Fruit fly (Drosophila melanogaster) whole organism, embryonic: ENCODE measurements around the gene glob1.

Experiments used
- Aef1 ChIP-seq: fragments of 200-800 bp; sonication (Bioruptor generic); IDR thresholded peaks from 3 replicates; pipeline ENCODE4 v1.3.6; 2022; ENCODE audit warnings: missing biosample characterization, missing genetic modification characterization
- Asciz ChIP-seq: fragments of 200-800 bp; sonication (Bioruptor generic); optimal IDR thresholded peaks from 2 replicates; lab custom pipeline; 2017; ENCODE audit warnings: missing biosample characterization, mild to moderate bottlenecking, missing genetic modification characterization, missing genetic modification reagents
- B-H1 ChIP-seq: fragments of 200-800 bp; sonication (Bioruptor generic); IDR thresholded peaks from 3 replicates; pipeline ENCODE4 v1.3.6; 2022; ENCODE audit warnings: missing biosample characterization, missing genetic modification characterization
- BEAF-32 ChIP-seq: fragments of 200-800 bp; sonication (Bioruptor generic); optimal IDR thresholded peaks from 3 replicates; lab custom pipeline; 2017; ENCODE audit warnings: missing biosample characterization, missing genetic modification characterization, mild to moderate bottlenecking, moderate library complexity, missing genetic modification reagents
- BtbVII ChIP-seq: fragments of 200-800 bp; sonication (Bioruptor generic); optimal IDR thresholded peaks from 3 replicates; lab custom pipeline; 2017; ENCODE audit warnings: missing biosample characterization, mild to moderate bottlenecking, missing genetic modification characterization
- CG10462 ChIP-seq: fragments of 200-800 bp; sonication (Bioruptor generic); optimal IDR thresholded peaks from 2 replicates; lab custom pipeline; 2016; ENCODE audit warnings: missing biosample characterization, missing genetic modification characterization
- CG11398 ChIP-seq: fragments of 200-800 bp; sonication (Bioruptor generic); optimal IDR thresholded peaks from 2 replicates; lab custom pipeline; 2016; ENCODE audit warnings: missing biosample characterization, missing genetic modification characterization
- CG11696 ChIP-seq: fragments of 200-800 bp; sonication (Bioruptor generic); IDR thresholded peaks from 2 replicates; pipeline ENCODE4 v1.3.6; 2022; ENCODE audit warnings: missing biosample characterization, missing genetic modification characterization
- CG13624 ChIP-seq: fragments of 200-800 bp; sonication (Bioruptor generic); optimal IDR thresholded peaks from 2 replicates; lab custom pipeline; 2016; ENCODE audit warnings: missing biosample characterization, missing genetic modification characterization
- CG15479 ChIP-seq: fragments of 200-800 bp; sonication (Bioruptor generic); optimal IDR thresholded peaks from 3 replicates; lab custom pipeline; 2019; ENCODE audit warnings: missing biosample characterization, mild to moderate bottlenecking, missing genetic modification characterization, moderate library complexity
- CG17802 ChIP-seq: fragments of 200-800 bp; sonication (Bioruptor generic); optimal IDR thresholded peaks from 2 replicates; lab custom pipeline; 2018; ENCODE audit warnings: missing biosample characterization, mild to moderate bottlenecking, missing genetic modification characterization, moderate library complexity
- CG1792 ChIP-seq: fragments of 200-800 bp; sonication (Bioruptor generic); optimal IDR thresholded peaks from 2 replicates; lab custom pipeline; 2016; ENCODE audit warnings: missing biosample characterization, missing genetic modification characterization
- CG31441 ChIP-seq: fragments of 200-800 bp; sonication (Bioruptor generic); IDR thresholded peaks from 2 replicates; pipeline ENCODE4 v1.3.6; 2022; ENCODE audit warnings: missing biosample characterization, missing genetic modification characterization
- CG32767 ChIP-seq: fragments of 200-800 bp; sonication (Bioruptor generic); IDR thresholded peaks from 2 replicates; pipeline ENCODE4 v1.3.6; 2022; ENCODE audit warnings: missing biosample characterization, missing genetic modification characterization
- CG34422 ChIP-seq: fragments of 200-800 bp; sonication (Bioruptor generic); IDR thresholded peaks from 3 replicates; pipeline ENCODE4 v1.3.6; 2022; ENCODE audit warnings: missing biosample characterization, missing genetic modification characterization
- CG6654 ChIP-seq: fragments of 200-800 bp; sonication (Bioruptor generic); optimal IDR thresholded peaks from 2 replicates; lab custom pipeline; 2017; ENCODE audit warnings: missing biosample characterization, mild to moderate bottlenecking, missing genetic modification characterization
- CG6813 ChIP-seq: fragments of 200-800 bp; sonication (Bioruptor generic); optimal IDR thresholded peaks from 2 replicates; lab custom pipeline; 2017; ENCODE audit warnings: missing biosample characterization, missing genetic modification characterization, mild to moderate bottlenecking, moderate library complexity, missing genetic modification reagents
- HLH3B ChIP-seq: fragments of 200-800 bp; sonication (Bioruptor generic); IDR thresholded peaks from 2 replicates; pipeline ENCODE4 v1.3.6; 2022; ENCODE audit warnings: missing biosample characterization, missing genetic modification characterization
- Hand ChIP-seq: fragments of 200-800 bp; sonication (Bioruptor generic); optimal IDR thresholded peaks from 2 replicates; lab custom pipeline; 2017; ENCODE audit warnings: mild to moderate bottlenecking, missing biosample characterization, missing genetic modification reagents, missing genetic modification characterization
- Hsf ChIP-seq: fragments of 200-800 bp; sonication (Bioruptor generic); optimal IDR thresholded peaks from 3 replicates; lab custom pipeline; 2016; ENCODE audit warnings: missing biosample characterization, missing genetic modification characterization
- MBD-R2 ChIP-seq: fragments of 200-800 bp; sonication (Bioruptor generic); IDR thresholded peaks from 2 replicates; pipeline ENCODE4 v1.3.6; 2022; ENCODE audit warnings: missing biosample characterization, missing genetic modification characterization
- Meics ChIP-seq: fragments of 200-800 bp; sonication (Bioruptor generic); optimal IDR thresholded peaks from 2 replicates; lab custom pipeline; 2017; ENCODE audit warnings: missing biosample characterization, mild to moderate bottlenecking, missing genetic modification characterization
- Mrtf ChIP-seq: fragments of 200-800 bp; sonication (Bioruptor generic); IDR thresholded peaks from 3 replicates; pipeline ENCODE4 v1.3.6; 2022; ENCODE audit warnings: missing biosample characterization, missing genetic modification characterization
- NFAT ChIP-seq: fragments of 200-800 bp; sonication (Bioruptor generic); IDR thresholded peaks from 2 replicates; pipeline ENCODE4 v1.3.6; 2022; ENCODE audit warnings: missing biosample characterization, missing genetic modification characterization
- PHDP ChIP-seq: fragments of 200-800 bp; sonication (Bioruptor generic); optimal IDR thresholded peaks from 3 replicates; lab custom pipeline; 2018; ENCODE audit warnings: missing biosample characterization, mild to moderate bottlenecking, missing genetic modification characterization, moderate library complexity
- Rfx ChIP-seq: fragments of 200-800 bp; sonication (Bioruptor generic); IDR thresholded peaks from 2 replicates; pipeline ENCODE4 v1.3.6; 2022; ENCODE audit warnings: missing biosample characterization, missing genetic modification characterization
- Tbp ChIP-seq: fragments of >200 bp; optimal IDR thresholded peaks from 2 replicates; lab custom pipeline; 2018; ENCODE audit warnings: missing biosample characterization, missing genetic modification characterization
- ab ChIP-seq: fragments of 200-800 bp; sonication (Bioruptor generic); optimal IDR thresholded peaks from 2 replicates; lab custom pipeline; 2016; ENCODE audit warnings: missing biosample characterization, missing genetic modification characterization
- abd-A ChIP-seq: fragments of 200-800 bp; sonication (Bioruptor generic); optimal IDR thresholded peaks from 3 replicates; lab custom pipeline; 2019; ENCODE audit warnings: missing biosample characterization, mild to moderate bottlenecking, missing genetic modification characterization, moderate library complexity
- bcd ChIP-seq: fragments of 200-800 bp; sonication (Bioruptor generic); optimal IDR thresholded peaks from 2 replicates; lab custom pipeline; 2017; ENCODE audit warnings: missing biosample characterization, mild to moderate bottlenecking, missing genetic modification characterization
- chinmo ChIP-seq: fragments of 200-800 bp; sonication (Bioruptor generic); IDR thresholded peaks from 4 replicates; pipeline ENCODE4 v1.3.6; 2022; ENCODE audit warnings: missing biosample characterization, missing genetic modification characterization; ENCODE audit not compliant: partially characterized antibody
- ci ChIP-seq: fragments of 200-800 bp; sonication (Bioruptor generic); IDR thresholded peaks from 3 replicates; pipeline ENCODE4 v1.3.6; 2022; ENCODE audit warnings: missing biosample characterization, missing genetic modification characterization
- gce ChIP-seq: fragments of 200-800 bp; sonication (Bioruptor generic); IDR thresholded peaks from 3 replicates; pipeline ENCODE4 v1.3.6; 2022; ENCODE audit warnings: missing biosample characterization, missing genetic modification characterization
- hkb ChIP-seq, 2 experiments: fragments of 200-800 bp in 1 of 2; fragments of >200 bp in 1 of 2; sonication (Bioruptor generic) in 1 of 2; IDR thresholded peaks in 1 of 2; optimal IDR thresholded peaks in 1 of 2; 2 replicates each; pipeline versions ENCODE4 v1.3.6 to Lab custom; 2017 to 2022; ENCODE audit warnings: missing biosample characterization in 1 of 2, missing genetic modification characterization in 1 of 2
- jing ChIP-seq: fragments of 200-800 bp; sonication (Bioruptor generic); optimal IDR thresholded peaks from 2 replicates; lab custom pipeline; 2018; ENCODE audit warnings: missing biosample characterization, mild to moderate bottlenecking, missing genetic modification characterization
- nau ChIP-seq: fragments of 200-800 bp; sonication (Bioruptor generic); optimal IDR thresholded peaks from 3 replicates; lab custom pipeline; 2017; ENCODE audit warnings: missing biosample characterization, mild to moderate bottlenecking, missing genetic modification characterization, missing genetic modification reagents
- onecut ChIP-seq: fragments of 200-800 bp; sonication (Bioruptor generic); IDR thresholded peaks from 2 replicates; pipeline ENCODE4 v1.3.6; 2022; ENCODE audit warnings: missing biosample characterization, missing genetic modification characterization
- pan ChIP-seq, 4 experiments: fragments of >200 bp in 3 of 4; fragments of 200-800 bp in 1 of 4; sonication (Bioruptor generic) in 1 of 4; optimal IDR thresholded peaks in 3 of 4; IDR thresholded peaks in 1 of 4; 2 replicates each; pipeline versions ENCODE4 v1.3.6 to Lab custom; 2017 to 2022; ENCODE audit warnings: missing biosample characterization in 2 of 4, missing genetic modification characterization in 2 of 4, mixed read lengths in 1 of 4
- pum ChIP-seq: fragments of 200-800 bp; sonication (Bioruptor generic); optimal IDR thresholded peaks from 2 replicates; lab custom pipeline; 2016; ENCODE audit warnings: missing biosample characterization, missing genetic modification characterization
- rib ChIP-seq: fragments of 200-800 bp; sonication (Bioruptor generic); IDR thresholded peaks from 2 replicates; pipeline ENCODE4 v1.3.6; 2022; ENCODE audit warnings: missing biosample characterization, missing genetic modification characterization
- seq ChIP-seq: fragments of 200-800 bp; sonication (Bioruptor generic); IDR thresholded peaks from 2 replicates; pipeline ENCODE4 v1.3.6; 2022; ENCODE audit warnings: missing biosample characterization, missing genetic modification characterization
- sima ChIP-seq: fragments of 200-800 bp; sonication (Bioruptor generic); optimal IDR thresholded peaks from 2 replicates; lab custom pipeline; 2016; ENCODE audit warnings: missing biosample characterization, missing genetic modification characterization
- sob ChIP-seq: fragments of 200-800 bp; sonication (Bioruptor generic); IDR thresholded peaks from 2 replicates; pipeline ENCODE4 v1.3.6; 2022; ENCODE audit warnings: missing biosample characterization, missing genetic modification characterization
- tgo ChIP-seq: fragments of 200-800 bp; sonication (Bioruptor generic); IDR thresholded peaks from 3 replicates; pipeline ENCODE4 v1.3.6; 2022; ENCODE audit warnings: missing biosample characterization, missing genetic modification characterization
- trh ChIP-seq: fragments of 200-800 bp; sonication (Bioruptor generic); optimal IDR thresholded peaks from 2 replicates; lab custom pipeline; 2016; ENCODE audit warnings: missing biosample characterization, missing genetic modification characterization
- tup ChIP-seq: fragments of 200-800 bp; sonication (Bioruptor generic); optimal IDR thresholded peaks from 2 replicates; lab custom pipeline; 2016; ENCODE audit warnings: missing biosample characterization, mild to moderate bottlenecking, missing genetic modification characterization, moderate library complexity
- unpg ChIP-seq: fragments of 200-800 bp; sonication (Bioruptor generic); optimal IDR thresholded peaks from 3 replicates; lab custom pipeline; 2018; ENCODE audit warnings: missing biosample characterization, mild to moderate bottlenecking, missing genetic modification characterization, moderate library complexity
- usp ChIP-seq: fragments of >200 bp; optimal IDR thresholded peaks from 2 replicates; lab custom pipeline; 2017; ENCODE audit warnings: missing biosample characterization, missing genetic modification characterization
- wdn ChIP-seq: fragments of 200-800 bp; sonication (Bioruptor generic); IDR thresholded peaks from 2 replicates; pipeline ENCODE4 v1.3.6; 2022; ENCODE audit warnings: missing biosample characterization, missing genetic modification characterization
- zen ChIP-seq: fragments of 200-800 bp; sonication (Bioruptor generic); optimal IDR thresholded peaks from 3 replicates; lab custom pipeline; 2018; ENCODE audit warnings: missing biosample characterization, mild to moderate bottlenecking, missing genetic modification characterization, moderate library complexity
- zen2 ChIP-seq: fragments of 200-800 bp; sonication (Bioruptor generic); IDR thresholded peaks from 3 replicates; pipeline ENCODE4 v1.3.6; 2022; ENCODE audit warnings: missing biosample characterization, missing genetic modification characterization; ENCODE audit not compliant: partially characterized antibody

The glob1 gene

DNA sequence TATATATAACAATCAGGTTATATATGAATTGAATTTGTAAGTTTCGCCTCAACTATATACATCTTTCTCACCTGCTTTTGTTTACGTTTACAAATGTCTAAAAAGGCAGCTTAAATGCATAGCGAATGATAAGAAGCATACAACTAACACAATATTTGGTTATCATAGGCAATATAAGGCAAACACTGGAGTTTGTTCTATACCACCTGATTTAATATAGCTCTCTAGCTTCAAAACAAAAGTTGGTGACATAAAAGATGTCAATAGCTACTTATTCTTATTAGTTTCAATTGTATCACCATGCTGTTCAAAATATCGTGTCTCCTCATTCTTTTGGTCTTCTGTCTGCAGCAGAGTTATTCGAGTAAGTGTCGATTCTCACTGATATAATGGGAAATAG, 21.5 kb upstream of the glob1 start (continued):
- TF ChIP-seq sob (GFP tag; lab: Robert Waterston, UW) (0 out of 2 replicates have a peak, but pooled peaks have one; percentile 16), CG11398 (GFP tag; lab: Kevin White, UChicago) (no peak), pum (GFP tag; lab: Kevin White, UChicago) (no peak), PHDP (peak; percentile 23), HLH3B (GFP tag; lab: Robert Waterston, UW) (0 out of 2 replicates have a peak, but pooled peaks have one; percentile 13), rib (no peak), CG6813 (GFP tag; lab: Kevin White, UChicago) (peak; percentile 13), CG6654 (GFP tag; lab: Kevin White, UChicago) (no peak), BEAF-32 (GFP tag; lab: Kevin White, UChicago) (no peak), nau (GFP tag; lab: Kevin White, UChicago) (no peak), seq (GFP tag; lab: Robert Waterston, UW) (no peak), CG1792 (GFP tag; lab: Kevin White, UChicago) (no peak), CG31441 (GFP tag; lab: Robert Waterston, UW) (no peak), gce (GFP tag; lab: Robert Waterston, UW) (no peak), Mrtf (no peak), Aef1 (GFP tag; lab: Robert Waterston, UW) (no peak), ci (GFP tag; lab: Robert Waterston, UW) (0 out of 3 replicates have a peak, but pooled peaks have one; percentile 56), B-H1 (GFP tag; lab: Robert Waterston, UW) (no peak), CG11696 (no peak), abd-A (tag; lab: Kevin White, UChicago) (no peak), hkb (optimal IDR thresholded peaks at IDR 0.05; lab: Kevin White, UChicago) (no peak), hkb (GFP tag; IDR thresholded peaks at IDR 0.05; lab: Robert Waterston, UW) (no peak), chinmo (no peak), zen2 (GFP tag; lab: Robert Waterston, UW) (no peak), tup (GFP tag; lab: Kevin White, UChicago) (no peak), Hand (GFP tag; lab: Kevin White, UChicago) (no peak), CG17802 (tag; lab: Kevin White, UChicago) (no peak), tgo (no peak), zen (tag; lab: Kevin White, UChicago) (no peak), Rfx (GFP tag; lab: Robert Waterston, UW) (peak; percentile 7; the same call in 1 of the 2 replicates), trh (GFP tag; lab: Kevin White, UChicago) (no peak), usp (no peak), sima (GFP tag; lab: Kevin White, UChicago) (no peak), pan (optimal IDR thresholded peaks at IDR 0.05; lab: Kevin White, UChicago) (no peak), pan (GFP tag; optimal IDR thresholded peaks at IDR 0.05 in 1 of 2, IDR thresholded peaks at IDR 0.05 in 1 of 2) (no peak), jing (GFP tag; lab: Kevin White, UChicago) (no peak), Meics (GFP tag; lab: Kevin White, UChicago) (peak; percentile 20), onecut (GFP tag; lab: Robert Waterston, UW) (no peak), wdn (GFP tag; lab: Robert Waterston, UW) (no peak), NFAT (GFP tag; lab: Robert Waterston, UW) (no peak), BtbVII (GFP tag; lab: Kevin White, UChicago) (no peak), bcd (GFP tag; lab: Kevin White, UChicago) (no peak), Asciz (peak; percentile 65), CG34422 (GFP tag; lab: Robert Waterston, UW) (no peak), CG32767 (GFP tag; lab: Robert Waterston, UW) (no peak), ab (GFP tag; lab: Kevin White, UChicago) (no peak), CG13624 (GFP tag; lab: Kevin White, UChicago) (no peak), Hsf (GFP tag; lab: Kevin White, UChicago) (no peak), CG10462 (GFP tag; lab: Kevin White, UChicago) (no peak), CG15479 (no peak), Tbp (GFP tag; lab: Kevin White, UChicago) (no peak), unpg (GFP tag; lab: Kevin White, UChicago) (peak; percentile 6), MBD-R2 (no peak)
